Fruit fly (Drosophila melanogaster): ENCODE data around the gene Grx1.
A peak's percentile ranks its signal among the peaks of the same experiment; 100 is the strongest.

Grx1 gene

DNA sequence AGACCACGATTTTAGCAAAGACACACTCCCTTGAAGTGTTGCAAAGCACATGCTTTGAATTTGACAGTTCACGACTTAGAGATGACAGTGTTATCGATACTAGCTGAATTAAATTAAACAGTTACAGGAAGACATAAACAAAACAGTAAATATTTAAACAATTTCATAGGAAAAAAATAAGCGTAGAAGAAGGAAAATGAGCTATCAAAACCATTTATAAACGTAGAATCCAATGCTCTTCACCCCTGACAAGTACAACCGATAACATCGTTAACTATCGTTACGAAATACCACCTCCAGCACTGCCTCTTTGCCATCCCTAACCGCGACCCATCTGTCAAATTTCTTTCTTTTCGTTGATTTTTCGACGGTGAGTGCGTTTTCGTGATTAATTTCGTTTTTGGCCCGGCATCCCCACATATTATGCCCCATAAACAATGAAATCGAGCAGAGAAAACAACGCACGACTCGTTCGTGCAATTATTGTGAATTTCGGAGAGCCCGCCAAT is 29.8 kb downstream of the Grx1 start, which contains the start of gene RpL26 (continued):
- TF ChIP-seq eve (GFP tag; optimal IDR thresholded peaks at IDR 0.05) (no peak), stwl (tag; optimal IDR thresholded peaks at IDR 0.05) (peak; percentile 46), salm (tag; optimal IDR thresholded peaks at IDR 0.05) (no peak), zen (tag; optimal IDR thresholded peaks at IDR 0.05) (peak; percentile 43), CG1832 (GFP tag; optimal IDR thresholded peaks at IDR 0.05) (no peak), CG2116 (GFP tag; optimal IDR thresholded peaks at IDR 0.05) (peak; percentile 84), Rfx (GFP tag; IDR thresholded peaks at IDR 0.05) (peak; percentile 80), sens (GFP tag) (peak; percentile 97), da (GFP tag; optimal IDR thresholded peaks at IDR 0.05) (peak; percentile 80), ara (GFP tag; IDR thresholded peaks at IDR 0.05) (no peak), gcm (GFP tag; optimal IDR thresholded peaks at IDR 0.05) (peak; percentile 42), zf30C (GFP tag; optimal IDR thresholded peaks at IDR 0.05) (no peak), HLH54F (GFP tag; optimal IDR thresholded peaks at IDR 0.05) (peak; percentile 86), mam (GFP tag; optimal IDR thresholded peaks at IDR 0.05) (peak; percentile 90), CG12391 (tag; optimal IDR thresholded peaks at IDR 0.05) (peak; percentile 83), CG16815 (GFP tag; optimal IDR thresholded peaks at IDR 0.05) (peak; percentile 65), slp2 (GFP tag; optimal IDR thresholded peaks at IDR 0.05) (peak; percentile 79), CG8944 (GFP tag; optimal IDR thresholded peaks at IDR 0.05) (peak; percentile 86), bab2 (GFP tag; optimal IDR thresholded peaks at IDR 0.05) (peak; percentile 87), Camta (GFP tag; optimal IDR thresholded peaks at IDR 0.05) (peak; percentile 68), Dfd (GFP tag; optimal IDR thresholded peaks at IDR 0.05) (no peak), grau (tag; optimal IDR thresholded peaks at IDR 0.05) (peak; percentile 83), ssp (GFP tag; IDR thresholded peaks at IDR 0.05) (peak; percentile 68), slbo (GFP tag; IDR thresholded peaks at IDR 0.05) (peak; percentile 80), rib (GFP tag; IDR thresholded peaks at IDR 0.05) (no peak), Hand (GFP tag; optimal IDR thresholded peaks at IDR 0.05) (no peak), Abd-B (GFP tag; optimal IDR thresholded peaks at IDR 0.05) (peak; percentile 61), NC2β (GFP tag; optimal IDR thresholded peaks at IDR 0.05) (peak; percentile 99), CG4617 (GFP tag; optimal IDR thresholded peaks at IDR 0.05; ENCODE audit: borderline replicate concordance) (peak; percentile 55), CG6654 (GFP tag; optimal IDR thresholded peaks at IDR 0.05) (no peak), CG8388 (GFP tag; optimal IDR thresholded peaks at IDR 0.05) (peak; percentile 66), D19B (GFP tag; optimal IDR thresholded peaks at IDR 0.05) (peak; percentile 46), seq (GFP tag; IDR thresholded peaks at IDR 0.05) (no peak), z (GFP tag; IDR thresholded peaks at IDR 0.05) (no peak), CG18262 (tag; optimal IDR thresholded peaks at IDR 0.05) (peak; percentile 60), HLHmδ (GFP tag; optimal IDR thresholded peaks at IDR 0.05) (no peak), Oaz (GFP tag; IDR thresholded peaks at IDR 0.05) (no peak; the same call in 1 of the 2 replicates), CG12155 (GFP tag; optimal IDR thresholded peaks at IDR 0.05) (peak; percentile 77), oc (tag; optimal IDR thresholded peaks at IDR 0.05) (no peak), CG12104 (GFP tag; optimal IDR thresholded peaks at IDR 0.05) (peak; percentile 62), CTCF (GFP tag; optimal IDR thresholded peaks at IDR 0.05) (no peak), insv (GFP tag; optimal IDR thresholded peaks at IDR 0.05) (peak; percentile 94 to 99), CG1602 (GFP tag; optimal IDR thresholded peaks at IDR 0.05) (peak; percentile 78), bcd (GFP tag; optimal IDR thresholded peaks at IDR 0.05) (peak; percentile 75), kni (GFP tag; optimal IDR thresholded peaks at IDR 0.05) (no peak), Ravus (GFP tag; IDR thresholded peaks at IDR 0.05) (no peak), CG30020 (tag; optimal IDR thresholded peaks at IDR 0.05) (peak; percentile 77), CG15011 (GFP tag; optimal IDR thresholded peaks at IDR 0.05) (peak; percentile 66), Trl (optimal IDR thresholded peaks at IDR 0.05) (no peak), Trl (GFP tag; optimal IDR thresholded peaks at IDR 0.05) (peak; percentile 77), GATAe (GFP tag; conservative IDR thresholded peaks at IDR 0.05) (peak; percentile 67), D (optimal IDR thresholded peaks at IDR 0.05) (peak; percentile 52), D (GFP tag; optimal IDR thresholded peaks at IDR 0.05) (peak; percentile 17)
